Worm (Caenorhabditis elegans) whole organism, midembryonic: ENCODE data around the gene nas-31.

Source experiments
- T22C8.4 ChIP-seq: fragments of 200-800 bp; sonication (Bioruptor generic); IDR thresholded peaks from 2 replicates; pipeline ENCODE4 v1.3.6; 2022; ENCODE audit warnings: missing genetic modification characterization, missing compliant biosample characterization
- cog-1 ChIP-seq: sonication (generic microtip); optimal IDR thresholded peaks from 2 replicates; lab custom pipeline; 2016; ENCODE audit warnings: missing genetic modification characterization, missing compliant biosample characterization
- flt-1 ChIP-seq: fragments of 200-800 bp; sonication (Bioruptor generic); IDR thresholded peaks from 2 replicates; pipeline ENCODE4 v1.3.6; 2022; ENCODE audit warnings: missing genetic modification characterization, missing compliant biosample characterization
- klf-2 ChIP-seq: fragments of 200-800 bp; sonication (Bioruptor generic); conservative IDR thresholded peaks from 2 replicates; pipeline ENCODE4 v1.3.6; 2022; ENCODE audit warnings: missing genetic modification reagents, missing genetic modification characterization, missing compliant biosample characterization
- med-1 ChIP-seq: sonication (generic microtip); optimal IDR thresholded peaks from 2 replicates; lab custom pipeline; 2017; ENCODE audit warnings: missing genetic modification characterization, mild to moderate bottlenecking, missing compliant biosample characterization, antibody characterized with exemption, missing genetic modification reagents; ENCODE audit not compliant: insufficient read depth
- ref-1 ChIP-seq: fragments of 200-800 bp; sonication (Bioruptor generic); conservative IDR thresholded peaks from 2 replicates; pipeline ENCODE4 v1.3.6; 2022; ENCODE audit warnings: missing genetic modification reagents, missing genetic modification characterization, missing compliant biosample characterization
- tab-1 ChIP-seq: fragments of 200-800 bp; sonication (Bioruptor generic); IDR thresholded peaks from 2 replicates; pipeline ENCODE4 v1.3.6; 2022; ENCODE audit warnings: missing genetic modification characterization, missing compliant biosample characterization
- ztf-23 ChIP-seq: fragments of 200-800 bp; sonication (Bioruptor generic); IDR thresholded peaks from 2 replicates; pipeline ENCODE4 v1.3.6; 2022; ENCODE audit warnings: missing genetic modification reagents, missing genetic modification characterization, missing compliant biosample characterization
- ztf-29 ChIP-seq: fragments of 200-800 bp; sonication (Bioruptor generic); IDR thresholded peaks from 2 replicates; pipeline ENCODE4 v1.3.6; 2022; ENCODE audit warnings: missing genetic modification reagents, missing genetic modification characterization, missing compliant biosample characterization

ce11 chrV:10889774-10890173 lies 31.9 kb downstream of the nas-31 start:
- TF ChIP-seq ztf-29 (no peak), flt-1 (GFP tag; lab: Robert Waterston, UW) (no peak), ref-1 (no peak), tab-1 (GFP tag; lab: Robert Waterston, UW) (no peak), cog-1 (tag; lab: Kevin White, UChicago) (no peak), med-1 (no peak), ztf-23 (GFP tag; lab: Robert Waterston, UW) (no peak), klf-2 (GFP tag; lab: Robert Waterston, UW) (no peak), T22C8.4 (no peak)
